Worm (Caenorhabditis elegans) whole organism, L3 larva: Measurements from ENCODE around the gene F10C1.3.

ENCODE experiments used
- ZK546.5 ChIP-seq: sonication (generic microtip); optimal IDR thresholded peaks from 2 replicates; lab custom pipeline; 2017; ENCODE audit warnings: missing biosample characterization, missing genetic modification characterization
- aly-2 ChIP-seq: fragments of 150-350 bp; optimal IDR thresholded peaks from 2 replicates; lab custom pipeline; 2014; ENCODE audit warnings: missing biosample characterization, missing genetic modification characterization
- ama-1 ChIP-seq: fragments of 150-350 bp; optimal IDR thresholded peaks from 2 replicates; lab custom pipeline; 2018
- ceh-16 ChIP-seq: sonication (generic microtip); optimal IDR thresholded peaks from 2 replicates; lab custom pipeline; 2017; ENCODE audit warnings: missing biosample characterization, missing genetic modification characterization
- ceh-28 ChIP-seq: fragments of 150-350 bp; optimal IDR thresholded peaks from 2 replicates; lab custom pipeline; 2014; ENCODE audit warnings: missing biosample characterization, missing genetic modification reagents, missing genetic modification characterization
- ceh-82 ChIP-seq: fragments of 150-350 bp; optimal IDR thresholded peaks from 2 replicates; lab custom pipeline; 2014; ENCODE audit warnings: missing biosample characterization, missing genetic modification characterization
- daf-12 ChIP-seq: fragments of 150-350 bp; optimal IDR thresholded peaks from 2 replicates; lab custom pipeline; 2014; ENCODE audit warnings: missing biosample characterization, missing genetic modification reagents, missing genetic modification characterization
- egl-27 ChIP-seq: sonication (generic microtip); optimal IDR thresholded peaks from 4 replicates; lab custom pipeline; 2017; ENCODE audit warnings: missing biosample characterization, missing genetic modification reagents, missing genetic modification characterization
- egl-5 ChIP-seq: fragments of 150-350 bp; optimal IDR thresholded peaks from 2 replicates; lab custom pipeline; 2017; ENCODE audit warnings: missing biosample characterization, missing genetic modification reagents, missing genetic modification characterization, inconsistent platforms
- elt-1 ChIP-seq: fragments of 150-350 bp; optimal IDR thresholded peaks from 2 replicates; lab custom pipeline; 2014; ENCODE audit warnings: missing biosample characterization, missing genetic modification characterization
- fkh-2 ChIP-seq: fragments of 150-350 bp; optimal IDR thresholded peaks from 2 replicates; lab custom pipeline; 2014; ENCODE audit warnings: missing biosample characterization, missing genetic modification reagents, missing genetic modification characterization
- fos-1 ChIP-seq: fragments of 150-350 bp; optimal IDR thresholded peaks from 2 replicates; lab custom pipeline; 2014; ENCODE audit warnings: missing biosample characterization, missing genetic modification characterization
- hmg-11 ChIP-seq: sonication (generic microtip); optimal IDR thresholded peaks from 2 replicates; lab custom pipeline; 2016; ENCODE audit warnings: missing genetic modification characterization, missing compliant biosample characterization
- jun-1 ChIP-seq: fragments of 150-350 bp; optimal IDR thresholded peaks from 2 replicates; lab custom pipeline; 2014; ENCODE audit warnings: missing biosample characterization, missing genetic modification reagents, missing genetic modification characterization
- lin-39 ChIP-seq: fragments of 150-350 bp; optimal IDR thresholded peaks from 2 replicates; lab custom pipeline; 2018; ENCODE audit warnings: missing biosample characterization, missing genetic modification reagents, missing genetic modification characterization
- lsy-12 ChIP-seq: sonication (generic microtip); optimal IDR thresholded peaks from 2 replicates; lab custom pipeline; 2016; ENCODE audit warnings: mild to moderate bottlenecking, missing genetic modification characterization, missing compliant biosample characterization
- mml-1 ChIP-seq: fragments of 150-350 bp; sonication (generic microtip); optimal IDR thresholded peaks from 3 replicates; lab custom pipeline; 2014; ENCODE audit warnings: missing biosample characterization, missing genetic modification characterization
- nfya-1 ChIP-seq: sonication (generic microtip); optimal IDR thresholded peaks from 2 replicates; lab custom pipeline; 2017; ENCODE audit warnings: missing genetic modification characterization, mild to moderate bottlenecking, missing compliant biosample characterization, antibody characterized with exemption, moderate library complexity; ENCODE audit not compliant: insufficient read depth
- nhr-12 ChIP-seq: fragments of 150-350 bp; optimal IDR thresholded peaks from 2 replicates; lab custom pipeline; 2014; ENCODE audit warnings: missing biosample characterization, missing genetic modification characterization
- nhr-23 ChIP-seq: fragments of 150-350 bp; optimal IDR thresholded peaks from 2 replicates; lab custom pipeline; 2014; ENCODE audit warnings: missing biosample characterization, missing genetic modification reagents, missing genetic modification characterization
- nhr-237 ChIP-seq: fragments of 150-350 bp; optimal IDR thresholded peaks from 2 replicates; lab custom pipeline; 2014; ENCODE audit warnings: missing biosample characterization, missing genetic modification characterization
- nhr-25 ChIP-seq: sonication (generic microtip); optimal IDR thresholded peaks from 2 replicates; lab custom pipeline; 2017; ENCODE audit warnings: missing biosample characterization, missing genetic modification characterization
- nhr-28 ChIP-seq: fragments of 150-350 bp; optimal IDR thresholded peaks from 2 replicates; lab custom pipeline; 2014; ENCODE audit warnings: missing biosample characterization, missing genetic modification characterization
- nhr-43 ChIP-seq: sonication (generic microtip); optimal IDR thresholded peaks from 2 replicates; lab custom pipeline; 2016; ENCODE audit warnings: mild to moderate bottlenecking, missing genetic modification characterization, missing compliant biosample characterization; ENCODE audit not compliant: poor library complexity, severe bottlenecking
- nhr-77 ChIP-seq: fragments of 150-350 bp; optimal IDR thresholded peaks from 2 replicates; lab custom pipeline; 2014; ENCODE audit warnings: missing biosample characterization, missing genetic modification characterization
- pqm-1 ChIP-seq: fragments of 150-350 bp; optimal IDR thresholded peaks from 2 replicates; lab custom pipeline; 2017; ENCODE audit warnings: missing biosample characterization, missing genetic modification characterization, inconsistent platforms
- skn-1 ChIP-seq: fragments of 150-350 bp; optimal IDR thresholded peaks from 2 replicates; lab custom pipeline; 2014; ENCODE audit warnings: missing biosample characterization, missing genetic modification characterization
- snpc-4 ChIP-seq: fragments of 150-350 bp; optimal IDR thresholded peaks from 2 replicates; lab custom pipeline; 2014; ENCODE audit warnings: missing biosample characterization, missing genetic modification characterization
- tbx-2 ChIP-seq: sonication (generic microtip); optimal IDR thresholded peaks from 2 replicates; lab custom pipeline; 2016; ENCODE audit warnings: mild to moderate bottlenecking, missing genetic modification characterization, missing compliant biosample characterization
- unc-62 ChIP-seq: fragments of 150-350 bp; sonication (generic microtip); optimal IDR thresholded peaks from 4 replicates; lab custom pipeline; 2014; ENCODE audit warnings: missing biosample characterization, missing genetic modification reagents, missing genetic modification characterization
- ztf-4 ChIP-seq: fragments of 150-350 bp; optimal IDR thresholded peaks from 2 replicates; lab custom pipeline; 2014; ENCODE audit warnings: missing biosample characterization, missing genetic modification characterization

Gene F10C1.3

ce11 chrII:5797348-5797977 is 39.9 kb upstream of the F10C1.3 start, which contains the start of the genes msp-63 and msp-142:
Gene msp-63, minus strand, starts transcription at chrII:5797448.
Gene msp-142, plus strand, starts transcription at chrII:5797927.
- no peak for TF ChIP-seq nhr-25
- no peak for TF ChIP-seq egl-27 (tag; lab: Kevin White, UChicago)
- TF ChIP-seq ZK546.5 (tag; lab: Kevin White, UChicago): no peak
- TF ChIP-seq skn-1: no peak
- TF ChIP-seq fos-1 (tag; lab: Kevin White, UChicago): no peak
- no peak for TF ChIP-seq nhr-23 (tag; lab: Kevin White, UChicago)
- no peak for TF ChIP-seq nhr-12 (tag; lab: Kevin White, UChicago)

ce11 chrII:5794195-5794594 is 36.6 kb upstream of the F10C1.3 start, which contains the start of gene acdh-8:
Gene acdh-8, plus strand, starts transcription at chrII:5794495.
- TF ChIP-seq egl-27 (tag; lab: Kevin White, UChicago) (no peak), pqm-1 (tag; lab: Kevin White, UChicago) (no peak), jun-1 (tag; lab: Kevin White, UChicago) (no peak), ztf-4 (tag; lab: Kevin White, UChicago) (no peak), daf-12 (no peak), lsy-12 (tag; lab: Kevin White, UChicago) (no peak), ceh-82 (tag; lab: Kevin White, UChicago) (no peak), tbx-2 (tag; lab: Kevin White, UChicago) (no peak), aly-2 (tag; lab: Kevin White, UChicago) (no peak), nhr-43 (tag; lab: Kevin White, UChicago) (no peak), ceh-28 (tag; lab: Kevin White, UChicago) (no peak), ceh-16 (no peak), nhr-237 (tag; lab: Kevin White, UChicago) (no peak), skn-1 (no peak), ZK546.5 (tag; lab: Kevin White, UChicago) (no peak)

ce11 chrII:5792490-5792889 is 34.9 kb upstream of the F10C1.3 start, which contains the start of gene K05F1.14:
Gene K05F1.14, minus strand, starts transcription at chrII:5792590.
- TF ChIP-seq ama-1 (lab: Kevin White, UChicago) (no peak), jun-1 (tag; lab: Kevin White, UChicago) (no peak), fkh-2 (tag; lab: Kevin White, UChicago) (no peak), mml-1 (tag; lab: Kevin White, UChicago) (no peak), nfya-1 (tag; lab: Kevin White, UChicago) (no peak), nhr-77 (tag; lab: Kevin White, UChicago) (no peak), daf-12 (no peak), skn-1 (no peak), snpc-4 (tag; lab: Kevin White, UChicago) (no peak), nhr-28 (tag; lab: Kevin White, UChicago) (no peak), ztf-4 (tag; lab: Kevin White, UChicago) (no peak)

- peak; percentile 20 for TF ChIP-seq lin-39 (tag; lab: Kevin White, UChicago)
- peak; percentile 39 for TF ChIP-seq elt-1 (tag; lab: Kevin White, UChicago)
- TF ChIP-seq skn-1: no peak
- TF ChIP-seq egl-5: peak; percentile 70
These were observed 32.8 kb upstream of the F10C1.3 start, which contains the start of gene lect-2 for ce11 chrII:5790313-5790773. Gene lect-2, plus strand, starts transcription at chrII:5790723.

ce11 chrII:5788815-5789214 is 31.3 kb upstream of the F10C1.3 start, which contains the start of gene K05F1.13:
Gene K05F1.13, plus strand, starts transcription at chrII:5789115.
- TF ChIP-seq unc-62 (GFP tag; lab: Kevin White, UChicago): no peak
- TF ChIP-seq egl-5: no peak
- TF ChIP-seq nhr-12 (tag; lab: Kevin White, UChicago): no peak
- no peak for TF ChIP-seq elt-1 (tag; lab: Kevin White, UChicago)
- TF ChIP-seq egl-27 (tag; lab: Kevin White, UChicago): no peak
- TF ChIP-seq snpc-4 (tag; lab: Kevin White, UChicago): no peak
- no peak for TF ChIP-seq aly-2 (tag; lab: Kevin White, UChicago)
- no peak for TF ChIP-seq ceh-28 (tag; lab: Kevin White, UChicago)
- no peak for TF ChIP-seq hmg-11 (tag; lab: Kevin White, UChicago)
- TF ChIP-seq mml-1 (tag; lab: Kevin White, UChicago): no peak
- no peak for TF ChIP-seq tbx-2 (tag; lab: Kevin White, UChicago)
- no peak for TF ChIP-seq fkh-2 (tag; lab: Kevin White, UChicago)
- no peak for TF ChIP-seq ama-1 (lab: Kevin White, UChicago)
- TF ChIP-seq ZK546.5 (tag; lab: Kevin White, UChicago): no peak
